Worm (Caenorhabditis elegans) whole organism, L4/young adult: ENCODE measurements around the gene T01G6.10.

Experiments used
- W03F9.2 ChIP-seq: fragments of 150-350 bp; optimal IDR thresholded peaks from 2 replicates; lab custom pipeline; 2014; ENCODE audit warnings: missing biosample characterization, missing genetic modification characterization
- dao-5 ChIP-seq: sonication (generic microtip); optimal IDR thresholded peaks from 2 replicates; lab custom pipeline; 2016; ENCODE audit warnings: missing genotype, missing genetic modification characterization, moderate library complexity, missing compliant biosample characterization
- him-1 ChIP-seq: sonication (generic microtip); optimal IDR thresholded peaks from 2 replicates; lab custom pipeline; 2016; ENCODE audit warnings: missing genotype, missing genetic modification reagents, missing genetic modification characterization, missing compliant biosample characterization

Gene T01G6.10

DNA sequence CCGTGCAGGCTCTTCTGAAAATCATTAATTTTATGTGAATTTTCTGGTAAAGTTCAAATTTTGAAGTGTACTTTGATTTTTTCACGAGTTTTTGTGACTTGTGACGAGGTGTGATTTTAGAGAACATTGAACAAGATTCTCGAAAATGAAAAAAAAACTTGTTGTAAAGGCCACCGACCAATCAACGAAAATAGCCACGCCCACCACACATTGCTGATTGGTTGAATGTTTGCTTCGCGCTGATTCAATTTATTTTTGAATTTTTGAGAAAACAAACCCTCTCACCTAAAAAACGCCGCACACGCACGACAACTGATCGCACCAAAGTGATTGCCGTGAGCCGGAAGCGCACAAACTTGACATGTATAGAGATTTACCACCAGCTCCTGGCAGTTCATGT, 20.2 kb downstream of the T01G6.10 start:
- TF ChIP-seq W03F9.2 (tag; lab: Kevin White, UChicago): no peak
- TF ChIP-seq dao-5 (tag; lab: Kevin White, UChicago): no peak
- no peak for TF ChIP-seq him-1 (tag; lab: Kevin White, UChicago)

DNA sequence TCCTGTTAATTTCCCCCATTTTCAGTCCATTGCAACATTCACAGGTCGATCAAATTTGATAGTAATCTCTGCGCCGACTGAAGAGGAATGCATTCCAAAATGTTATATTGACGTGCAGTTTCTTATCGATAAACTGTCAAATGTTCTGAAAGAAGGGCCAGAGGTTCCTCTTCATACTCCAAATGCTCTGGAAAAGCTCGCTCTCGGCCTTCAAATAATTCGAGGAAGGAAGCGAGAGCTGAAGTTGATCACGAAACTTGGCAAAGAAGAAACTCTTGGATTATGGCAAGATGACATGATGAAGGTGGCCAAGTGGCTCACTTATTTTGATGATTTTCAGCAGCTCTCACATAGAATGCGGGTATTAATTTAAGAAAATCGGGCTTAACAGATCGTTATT, 24.0 kb downstream of the T01G6.10 start:
- TF ChIP-seq him-1 (tag; lab: Kevin White, UChicago) (no peak), dao-5 (tag; lab: Kevin White, UChicago) (no peak), W03F9.2 (tag; lab: Kevin White, UChicago) (no peak)

DNA sequence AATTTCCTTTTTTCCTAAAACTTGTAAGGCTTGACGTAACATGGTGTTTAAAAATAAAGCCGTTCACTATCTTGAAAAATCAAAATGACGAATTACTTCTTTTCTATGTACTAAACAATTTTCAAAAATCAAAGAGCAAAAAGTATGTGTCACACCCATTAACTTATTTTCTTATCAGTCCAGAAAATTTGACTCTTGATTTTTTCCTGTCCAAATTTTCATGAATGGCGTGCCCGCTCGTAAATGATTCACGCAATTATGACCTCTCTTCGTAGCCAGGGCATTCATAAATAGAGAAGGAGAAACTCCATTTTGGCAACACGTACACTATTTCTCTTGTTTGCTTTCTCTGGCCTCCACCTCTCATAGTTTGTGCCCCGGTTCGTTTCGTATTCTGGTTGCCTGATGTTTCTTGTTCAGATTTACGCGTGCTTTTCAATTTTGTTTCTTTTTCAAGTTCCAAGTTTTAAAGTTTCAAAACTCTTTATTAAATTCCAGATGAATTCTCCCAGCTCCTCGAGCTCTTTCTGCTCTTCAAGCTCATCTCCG, 25.3 kb downstream of the T01G6.10 start, which contains the start of gene nhr-55:
nhr-55 (plus strand) TSS at position 499 of the 549 bp plus-strand sequence.
- TF ChIP-seq him-1 (tag; lab: Kevin White, UChicago): no peak
- no peak for TF ChIP-seq W03F9.2 (tag; lab: Kevin White, UChicago)
- no peak for TF ChIP-seq dao-5 (tag; lab: Kevin White, UChicago)

DNA sequence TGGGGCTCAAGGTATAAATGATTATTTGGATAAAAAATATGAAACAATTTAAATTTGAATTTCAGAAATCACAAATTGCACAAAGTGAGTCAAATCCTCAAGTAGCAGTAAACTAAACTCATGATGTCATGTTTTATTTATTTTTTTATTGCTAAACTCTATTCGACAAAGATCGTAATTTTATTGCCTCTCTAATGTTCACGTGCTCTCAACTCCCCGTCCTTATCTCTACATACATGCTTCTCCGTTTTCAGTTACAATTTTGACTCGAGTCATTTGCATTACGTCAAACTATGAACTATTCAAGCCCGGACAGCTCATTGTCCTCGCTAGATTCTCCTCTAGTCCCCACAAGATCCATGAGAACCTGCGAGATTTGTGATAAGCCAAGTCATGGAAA, 28.5 kb downstream of the T01G6.10 start, which contains the start of gene nhr-99:
nhr-99 (plus strand) TSS at position 263 of the 400 bp plus-strand sequence.
- TF ChIP-seq W03F9.2 (tag; lab: Kevin White, UChicago) (no peak), dao-5 (tag; lab: Kevin White, UChicago) (no peak), him-1 (tag; lab: Kevin White, UChicago) (no peak)

DNA sequence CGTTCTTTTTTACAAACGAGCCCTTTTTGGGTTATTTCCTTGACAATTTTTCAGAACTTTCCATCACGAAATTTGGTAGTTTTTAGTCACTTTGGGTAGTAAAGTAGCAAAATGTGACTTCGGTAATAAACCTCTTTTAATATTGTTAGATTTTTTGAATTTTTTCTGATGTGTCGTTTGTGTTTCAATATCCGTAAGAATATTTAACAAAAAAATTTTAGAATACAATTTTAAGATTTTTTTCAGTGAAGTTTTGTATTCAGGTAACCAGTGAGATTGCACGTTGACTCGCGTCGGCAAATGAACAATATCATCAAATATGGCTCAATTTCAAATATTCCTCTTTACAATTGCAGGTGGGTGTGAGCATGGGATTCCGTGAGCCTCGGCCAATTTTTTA, 30.4 kb downstream of the T01G6.10 start, which contains the start of gene srt-31:
srt-31 (plus strand) TSS at position 301 of the 400 bp plus-strand sequence.
- no peak for TF ChIP-seq dao-5 (tag; lab: Kevin White, UChicago)
- no peak for TF ChIP-seq W03F9.2 (tag; lab: Kevin White, UChicago)
- no peak for TF ChIP-seq him-1 (tag; lab: Kevin White, UChicago)

DNA sequence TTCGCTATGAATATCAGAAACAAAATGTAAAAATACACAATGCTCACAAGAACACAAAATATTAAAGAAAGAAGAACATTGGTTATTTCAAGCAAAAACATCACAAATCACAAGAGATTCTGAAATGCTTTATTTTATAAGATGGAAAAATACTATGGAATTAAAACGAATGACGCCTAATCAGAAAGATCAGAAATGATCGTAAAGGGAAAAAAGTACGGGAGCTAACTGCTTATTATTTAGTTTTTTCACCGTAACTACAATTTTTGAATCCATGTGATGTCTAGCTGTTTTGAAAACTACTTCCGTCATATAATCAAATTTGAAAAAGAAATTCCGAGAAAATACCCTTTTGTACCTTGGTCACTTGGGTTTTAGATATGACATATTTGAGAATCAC, 34.6 kb downstream of the T01G6.10 start, which contains the start of gene srbc-57:
srbc-57 (minus strand) TSS at position 101 of the 400 bp plus-strand sequence.
- TF ChIP-seq dao-5 (tag; lab: Kevin White, UChicago) (no peak), him-1 (tag; lab: Kevin White, UChicago) (no peak), W03F9.2 (tag; lab: Kevin White, UChicago) (no peak)

DNA sequence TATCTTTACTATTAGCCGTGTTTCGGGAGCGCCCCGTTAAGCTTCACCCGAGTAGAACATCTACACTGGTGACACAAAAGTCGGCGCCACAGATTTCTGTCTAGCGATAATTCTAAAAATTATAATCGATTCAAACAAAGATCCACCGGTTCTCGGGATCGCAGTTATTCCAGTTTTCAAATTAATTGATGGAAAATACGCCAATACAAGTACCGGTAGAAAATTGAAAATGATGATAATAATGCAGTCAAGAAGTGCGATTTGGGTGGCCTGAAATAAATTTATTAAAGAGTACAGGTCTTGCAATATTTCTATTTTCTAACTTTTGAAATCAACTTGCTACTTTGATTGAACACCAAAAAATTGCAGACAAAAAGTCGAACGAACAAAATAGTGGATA, 35.5 kb downstream of the T01G6.10 start:
- TF ChIP-seq him-1 (tag; lab: Kevin White, UChicago): no peak
- no peak for TF ChIP-seq dao-5 (tag; lab: Kevin White, UChicago)

DNA sequence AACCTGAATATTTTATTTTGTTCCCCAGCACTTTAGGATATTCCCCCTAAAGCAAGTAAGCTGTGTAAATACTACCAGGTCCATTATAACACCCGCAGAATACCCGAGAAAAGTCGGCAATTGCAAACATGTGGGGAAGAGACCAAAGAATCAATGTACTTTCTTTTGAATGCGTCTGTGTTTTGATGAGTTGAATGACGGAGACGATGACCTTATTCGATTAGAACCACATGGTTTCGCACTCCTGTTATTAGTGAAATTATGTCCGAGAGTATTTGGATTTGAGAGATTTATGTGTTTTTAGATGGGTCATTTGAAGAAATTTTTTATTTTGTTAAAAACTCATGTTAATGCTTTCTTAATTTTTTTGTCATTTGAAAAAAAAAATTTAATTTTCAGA, 37.7 kb downstream of the T01G6.10 start:
- TF ChIP-seq W03F9.2 (tag; lab: Kevin White, UChicago) (no peak), him-1 (tag; lab: Kevin White, UChicago) (no peak), dao-5 (tag; lab: Kevin White, UChicago) (no peak)

DNA sequence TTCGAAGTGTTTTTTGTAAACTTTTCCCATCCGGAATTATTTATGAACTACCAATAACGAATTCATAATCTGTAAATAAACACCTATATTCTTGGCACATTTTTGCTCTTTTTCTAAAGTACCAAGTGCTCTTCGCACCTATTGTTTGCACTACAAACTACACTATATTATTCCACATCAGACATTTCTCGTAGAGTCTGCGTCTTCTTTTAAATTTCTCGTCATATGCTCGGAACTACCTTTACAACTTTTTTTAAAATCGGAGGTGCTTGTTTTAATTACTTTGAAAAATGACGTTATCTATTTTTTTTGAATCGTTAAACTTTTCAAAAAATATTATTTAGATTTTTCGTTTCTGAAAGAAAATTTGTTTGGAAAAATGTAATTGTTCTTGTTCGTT, 38.2 kb downstream of the T01G6.10 start, which contains the start of gene nhr-201:
nhr-201 (plus strand) TSS at position 29 of the 400 bp plus-strand sequence.
- TF ChIP-seq dao-5 (tag; lab: Kevin White, UChicago) (no peak), W03F9.2 (tag; lab: Kevin White, UChicago) (no peak), him-1 (tag; lab: Kevin White, UChicago) (no peak)

DNA sequence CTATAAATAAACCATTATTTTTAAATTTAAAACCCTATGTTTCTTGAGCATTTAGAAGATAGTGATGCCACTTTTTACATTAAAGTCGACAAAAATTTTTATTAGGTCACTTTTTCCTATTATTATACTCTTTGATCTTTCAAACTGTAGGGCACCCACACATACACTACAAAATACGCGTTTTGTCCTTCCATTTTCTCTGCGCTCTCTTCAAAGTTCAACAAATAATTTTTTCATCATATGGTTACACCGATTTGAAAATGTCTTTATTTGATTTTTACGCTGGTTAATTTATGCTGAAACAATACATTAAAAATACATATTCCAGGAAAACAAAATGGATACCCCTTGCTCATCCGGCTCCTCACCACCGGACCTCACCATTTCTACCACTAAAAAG, 40.8 kb downstream of the T01G6.10 start, which contains the start of gene nhr-202:
nhr-202 (plus strand) TSS at position 326 of the 400 bp plus-strand sequence.
- TF ChIP-seq dao-5 (tag; lab: Kevin White, UChicago) (no peak), him-1 (tag; lab: Kevin White, UChicago) (no peak), W03F9.2 (tag; lab: Kevin White, UChicago) (no peak)

DNA sequence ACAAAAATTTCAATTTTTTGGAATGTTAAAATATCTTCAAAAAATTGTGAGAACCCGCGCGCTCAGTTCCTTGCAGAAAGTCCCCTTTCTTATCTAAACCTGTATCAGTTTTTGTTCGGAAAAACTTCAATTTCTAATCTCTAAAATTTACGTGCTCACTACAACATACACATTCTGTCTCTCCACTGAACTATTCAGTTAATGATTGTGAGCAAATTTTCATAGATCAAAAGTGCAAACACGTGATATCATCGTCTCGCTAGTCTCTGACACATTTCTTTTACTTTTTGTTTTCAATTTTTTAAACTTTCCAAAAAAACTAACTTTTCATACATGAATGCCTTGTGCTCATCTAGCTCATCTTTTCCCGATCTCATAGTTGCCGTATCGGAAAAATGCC, 43.6 kb downstream of the T01G6.10 start, which contains the start of gene nhr-203:
nhr-203 (plus strand) TSS at position 332 of the 400 bp plus-strand sequence.
- TF ChIP-seq dao-5 (tag; lab: Kevin White, UChicago) (no peak), W03F9.2 (tag; lab: Kevin White, UChicago) (no peak), him-1 (tag; lab: Kevin White, UChicago) (no peak)

DNA sequence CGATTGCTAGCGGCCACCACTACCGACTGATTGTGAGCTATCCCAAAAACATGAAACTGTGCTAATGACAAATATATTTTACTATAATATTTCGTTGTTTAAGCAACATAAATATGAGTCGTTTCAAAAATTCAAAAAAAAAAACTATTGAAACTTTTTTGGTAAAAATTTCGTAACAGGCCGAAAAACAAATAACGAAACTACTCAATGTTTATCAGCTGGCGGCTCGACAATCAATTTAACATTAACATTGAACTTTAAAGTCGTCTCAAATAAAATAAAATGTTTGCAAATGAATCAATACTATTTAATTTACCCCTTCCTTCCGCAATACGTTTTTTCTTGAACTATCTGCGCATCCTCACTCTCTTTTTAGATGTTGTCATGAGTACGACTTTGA, 45.2 kb downstream of the T01G6.10 start:
- TF ChIP-seq dao-5 (tag; lab: Kevin White, UChicago) (no peak), W03F9.2 (tag; lab: Kevin White, UChicago) (no peak), him-1 (tag; lab: Kevin White, UChicago) (no peak)

DNA sequence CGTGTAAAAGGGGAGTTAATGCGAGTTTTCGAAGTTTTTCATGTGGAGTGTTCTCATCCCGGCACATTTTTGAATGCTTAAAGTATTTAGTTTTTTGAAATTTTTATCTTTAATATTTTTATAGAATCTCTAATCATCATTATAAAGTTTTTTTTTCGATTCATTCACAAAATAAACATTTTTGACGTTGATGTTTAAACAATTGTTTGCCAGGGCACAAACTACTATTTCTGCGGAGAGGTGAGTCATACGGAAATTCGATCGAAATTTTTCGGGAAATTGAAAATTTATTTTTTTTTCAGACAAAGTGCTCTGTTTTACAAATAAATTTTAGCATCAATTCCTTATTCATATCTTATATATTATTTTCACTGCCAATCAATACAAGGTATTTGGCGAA, 49.5 kb downstream of the T01G6.10 start, which contains the start of gene nhr-98:
nhr-98 (plus strand) TSS at position 301 of the 400 bp plus-strand sequence.
- TF ChIP-seq him-1 (tag; lab: Kevin White, UChicago): no peak
- no peak for TF ChIP-seq W03F9.2 (tag; lab: Kevin White, UChicago)
- no peak for TF ChIP-seq dao-5 (tag; lab: Kevin White, UChicago)
